Worm (Caenorhabditis elegans) whole organism, young adult: ENCODE data around the gene degl-2.

ENCODE experiments used
- B0336.3 ChIP-seq: fragments of 200-800 bp; sonication (Bioruptor generic); IDR thresholded peaks from 2 replicates; pipeline ENCODE4 v1.3.6; 2022; ENCODE audit warnings: missing genetic modification characterization, missing compliant biosample characterization
- C06A6.2 ChIP-seq: fragments of 200-800 bp; sonication (Bioruptor generic); conservative IDR thresholded peaks from 2 replicates; pipeline ENCODE4 v1.3.6; 2022; ENCODE audit warnings: missing genetic modification characterization, missing compliant biosample characterization
- C17E4.6 ChIP-seq: fragments of 200-800 bp; sonication (Bioruptor generic); IDR thresholded peaks from 2 replicates; pipeline ENCODE4 v1.3.6; 2022; ENCODE audit warnings: missing genetic modification reagents, missing genetic modification characterization, missing compliant biosample characterization
- F23B12.7 ChIP-seq: sonication (generic microtip); optimal IDR thresholded peaks from 2 replicates; lab custom pipeline; 2017; ENCODE audit warnings: missing genetic modification characterization, mild to moderate bottlenecking, missing compliant biosample characterization, antibody characterized with exemption, moderate library complexity; ENCODE audit not compliant: insufficient read depth
- F39B2.1 ChIP-seq: fragments of 200-800 bp; sonication (Bioruptor generic); IDR thresholded peaks from 2 replicates; pipeline ENCODE4 v1.3.6; 2022; ENCODE audit warnings: missing genetic modification reagents, missing genetic modification characterization, missing compliant biosample characterization
- T07F8.4 ChIP-seq: sonication (generic microtip); optimal IDR thresholded peaks from 2 replicates; lab custom pipeline; 2016; ENCODE audit warnings: mild to moderate bottlenecking, missing genetic modification characterization, moderate library complexity, missing compliant biosample characterization
- T26A5.8 ChIP-seq: sonication (generic microtip); optimal IDR thresholded peaks from 2 replicates; lab custom pipeline; 2016; ENCODE audit warnings: missing genetic modification characterization, missing compliant biosample characterization
- Y95B8A.8 ChIP-seq: fragments of 200-800 bp; sonication (Bioruptor generic); IDR thresholded peaks from 2 replicates; pipeline ENCODE4 v1.3.6; 2022; ENCODE audit warnings: missing genetic modification reagents, missing genetic modification characterization, missing compliant biosample characterization
- ZK185.1 ChIP-seq: sonication (generic microtip); optimal IDR thresholded peaks from 2 replicates; lab custom pipeline; 2016; ENCODE audit warnings: mild to moderate bottlenecking, missing genetic modification characterization, missing compliant biosample characterization; ENCODE audit not compliant: poor library complexity, severe bottlenecking
- ama-1 ChIP-seq, 3 experiments: fragments of 150-350 bp in 1 of 3; sonication (generic microtip) in 2 of 3; optimal IDR thresholded peaks; 2 replicates each; lab custom pipeline; 2014 to 2018; ENCODE audit warnings: missing biosample characterization in 2 of 3, missing genetic modification characterization in 2 of 3, missing genetic modification reagents in 2 of 3
- atf-7 ChIP-seq: sonication (generic microtip); optimal IDR thresholded peaks from 2 replicates; lab custom pipeline; 2017; ENCODE audit warnings: mild to moderate bottlenecking, missing genetic modification characterization, missing compliant biosample characterization
- athp-1 ChIP-seq: sonication (generic microtip); optimal IDR thresholded peaks from 2 replicates; lab custom pipeline; 2017; ENCODE audit warnings: mild to moderate bottlenecking, missing genetic modification characterization, missing compliant biosample characterization
- attf-5 ChIP-seq: fragments of 200-800 bp; sonication (Bioruptor generic); optimal IDR thresholded peaks from 2 replicates; lab custom pipeline; 2018; ENCODE audit warnings: mild to moderate bottlenecking, missing genetic modification characterization, missing compliant biosample characterization
- bed-2 ChIP-seq: fragments of 200-800 bp; sonication (Bioruptor generic); IDR thresholded peaks from 2 replicates; pipeline ENCODE4 v1.3.6; 2022; ENCODE audit warnings: missing genetic modification reagents, missing genetic modification characterization, missing compliant biosample characterization
- cebp-1 ChIP-seq, 2 experiments: fragments of 200-800 bp in 1 of 2; sonication (Bioruptor generic) in 1 of 2; sonication (generic microtip) in 1 of 2; IDR thresholded peaks in 1 of 2; optimal IDR thresholded peaks in 1 of 2; 2 replicates each; pipeline versions ENCODE4 v1.3.6 to Lab custom; 2017 to 2022; ENCODE audit warnings: missing compliant biosample characterization in 2 of 2, missing genetic modification characterization in 2 of 2, mild to moderate bottlenecking in 1 of 2, missing genetic modification reagents in 1 of 2, moderate library complexity in 1 of 2
- chd-7 ChIP-seq: sonication (generic microtip); optimal IDR thresholded peaks from 2 replicates; lab custom pipeline; 2016; ENCODE audit warnings: mild to moderate bottlenecking, missing genetic modification characterization, moderate library complexity, missing compliant biosample characterization
- dox-1 ChIP-seq: fragments of 200-800 bp; sonication (Bioruptor generic); IDR thresholded peaks from 2 replicates; pipeline ENCODE4 v1.3.6; 2022; ENCODE audit warnings: missing genetic modification reagents, missing genetic modification characterization, missing compliant biosample characterization
- efl-1 ChIP-seq: fragments of 150-350 bp; optimal IDR thresholded peaks from 2 replicates; lab custom pipeline; 2014; ENCODE audit warnings: missing biosample characterization, missing genetic modification reagents, missing genetic modification characterization
- egrh-3 ChIP-seq: fragments of 200-800 bp; sonication (Bioruptor generic); IDR thresholded peaks from 2 replicates; pipeline ENCODE4 v1.3.6; 2022; ENCODE audit warnings: missing genetic modification reagents, missing genetic modification characterization, missing compliant biosample characterization
- hmg-1.2 ChIP-seq: fragments of 200-800 bp; sonication (Bioruptor generic); IDR thresholded peaks from 2 replicates; pipeline ENCODE4 v1.3.6; 2022; ENCODE audit warnings: missing genetic modification reagents, missing genetic modification characterization, missing compliant biosample characterization
- hrde-1 ChIP-seq: sonication (generic microtip); optimal IDR thresholded peaks from 2 replicates; lab custom pipeline; 2016; ENCODE audit warnings: missing genetic modification characterization, mild to moderate bottlenecking, missing compliant biosample characterization, moderate library complexity, missing genotype, missing genetic modification reagents, borderline replicate concordance
- let-607 ChIP-seq, 2 experiments: fragments of 200-800 bp in 1 of 2; sonication (Bioruptor generic) in 1 of 2; sonication (generic microtip) in 1 of 2; optimal IDR thresholded peaks; 2 replicates each; lab custom pipeline; 2016 to 2018; ENCODE audit warnings: mild to moderate bottlenecking in 2 of 2, missing compliant biosample characterization in 2 of 2, missing genetic modification characterization in 2 of 2, moderate library complexity in 2 of 2, missing genotype in 1 of 2
- lin-26 ChIP-seq: fragments of 200-800 bp; sonication (Bioruptor generic); IDR thresholded peaks from 2 replicates; pipeline ENCODE4 v1.3.6; 2022; ENCODE audit warnings: missing genetic modification reagents, missing genetic modification characterization, missing compliant biosample characterization
- lin-35 ChIP-seq, 3 experiments: fragments of 150-350 bp in 2 of 3; sonication (generic microtip) in 1 of 3; optimal IDR thresholded peaks; 2 replicates each; lab custom pipeline; 2014 to 2018; ENCODE audit warnings: missing biosample characterization in 3 of 3, missing genetic modification characterization in 3 of 3, missing genetic modification reagents in 3 of 3
- lin-40 ChIP-seq: sonication (generic microtip); optimal IDR thresholded peaks from 2 replicates; lab custom pipeline; 2016; ENCODE audit warnings: missing genetic modification characterization, mild to moderate bottlenecking, missing compliant biosample characterization, missing genotype, missing genetic modification reagents
- lin-54 ChIP-seq: fragments of 200-800 bp; sonication (Bioruptor generic); optimal IDR thresholded peaks from 2 replicates; lab custom pipeline; 2018; ENCODE audit warnings: mild to moderate bottlenecking, missing genetic modification characterization, missing compliant biosample characterization
- madf-8 ChIP-seq: fragments of 200-800 bp; sonication (Bioruptor generic); conservative IDR thresholded peaks from 2 replicates; pipeline ENCODE4 v1.3.6; 2022; ENCODE audit warnings: missing genetic modification reagents, missing genetic modification characterization, missing compliant biosample characterization
- mcd-1 ChIP-seq: fragments of 200-800 bp; sonication (Bioruptor generic); IDR thresholded peaks from 2 replicates; pipeline ENCODE4 v1.3.6; 2022; ENCODE audit warnings: missing genetic modification reagents, missing genetic modification characterization, missing compliant biosample characterization
- nhr-120 ChIP-seq: fragments of 200-800 bp; sonication (Bioruptor generic); IDR thresholded peaks from 2 replicates; pipeline ENCODE4 v1.3.6; 2022; ENCODE audit warnings: missing genetic modification characterization, missing compliant biosample characterization
- nhr-80 ChIP-seq: sonication (generic microtip); optimal IDR thresholded peaks from 2 replicates; lab custom pipeline; 2016; ENCODE audit warnings: missing genetic modification characterization, missing compliant biosample characterization
- pha-4 ChIP-seq: fragments of 150-350 bp; sonication (generic microtip); optimal IDR thresholded peaks from 2 replicates; lab custom pipeline; 2014; ENCODE audit warnings: missing biosample characterization, missing genetic modification reagents, missing genetic modification characterization
- rcor-1 ChIP-seq: fragments of 200-800 bp; sonication (Bioruptor generic); IDR thresholded peaks from 2 replicates; pipeline ENCODE4 v1.3.6; 2022; ENCODE audit warnings: missing genetic modification reagents, missing genetic modification characterization, missing compliant biosample characterization
- snpc-4 ChIP-seq, 5 experiments: fragments of 150-350 bp in 1 of 5; sonication (generic microtip) in 4 of 5; optimal IDR thresholded peaks; 2 replicates each; lab custom pipeline; 2014 to 2018; ENCODE audit warnings: missing genetic modification characterization in 5 of 5, missing biosample characterization in 3 of 5, antibody characterized with exemption in 2 of 5, mild to moderate bottlenecking in 2 of 5, missing compliant biosample characterization in 2 of 5, missing genotype in 2 of 5, moderate library complexity in 2 of 5, missing genetic modification reagents in 1 of 5
- somi-1 ChIP-seq: fragments of 200-800 bp; sonication (Bioruptor generic); optimal IDR thresholded peaks from 2 replicates; lab custom pipeline; 2018; ENCODE audit warnings: mild to moderate bottlenecking, missing genetic modification characterization, missing compliant biosample characterization
- sptf-2 ChIP-seq: fragments of 200-800 bp; sonication (Bioruptor generic); optimal IDR thresholded peaks from 2 replicates; lab custom pipeline; 2018; ENCODE audit warnings: mild to moderate bottlenecking, missing genetic modification characterization, missing compliant biosample characterization
- tbp1 ChIP-seq: fragments of 200-800 bp; sonication (Bioruptor generic); optimal IDR thresholded peaks from 2 replicates; lab custom pipeline; 2018; ENCODE audit warnings: mild to moderate bottlenecking, missing genetic modification characterization, missing compliant biosample characterization
- tlf-1 ChIP-seq: fragments of 200-800 bp; sonication (Bioruptor generic); optimal IDR thresholded peaks from 2 replicates; lab custom pipeline; 2018; ENCODE audit warnings: mild to moderate bottlenecking, missing genetic modification characterization, missing compliant biosample characterization
- xnd-1 ChIP-seq: sonication (generic microtip); optimal IDR thresholded peaks from 2 replicates; lab custom pipeline; 2016; ENCODE audit warnings: missing genotype, missing genetic modification reagents, missing genetic modification characterization, missing compliant biosample characterization
- ztf-18 ChIP-seq: sonication (generic microtip); optimal IDR thresholded peaks from 2 replicates; lab custom pipeline; 2016; ENCODE audit warnings: missing genotype, mild to moderate bottlenecking, missing genetic modification characterization, missing compliant biosample characterization
- ztf-25 ChIP-seq: fragments of 200-800 bp; sonication (Bioruptor generic); IDR thresholded peaks from 2 replicates; pipeline ENCODE4 v1.3.6; 2022; ENCODE audit warnings: missing genetic modification reagents, missing genetic modification characterization, missing compliant biosample characterization

The degl-2 gene

ce11 chrIV:9669969-9670368, 26.7 kb downstream of the degl-2 start (continued):
- TF ChIP-seq ztf-18 (tag; lab: Kevin White, UChicago) (no peak), atf-7 (tag; lab: Kevin White, UChicago) (no peak), somi-1 (peak; percentile 31), efl-1 (no peak), ama-1 (optimal IDR thresholded peaks at IDR 0.05; lab: Kevin White, UChicago) (no peak), ama-1 (GFP tag; optimal IDR thresholded peaks at IDR 0.05; lab: Kevin White, UChicago) (no peak), athp-1 (no peak), F39B2.1 (no peak), ztf-25 (GFP tag; lab: Robert Waterston, UW) (no peak), sptf-2 (GFP tag; lab: Kevin White, UChicago) (no peak), rcor-1 (no peak), F23B12.7 (tag; lab: Kevin White, UChicago) (no peak), madf-8 (GFP tag; lab: Robert Waterston, UW) (no peak), hrde-1 (tag; lab: Kevin White, UChicago) (no peak), cebp-1 (GFP tag; IDR thresholded peaks at IDR 0.05; lab: Robert Waterston, UW) (no peak), cebp-1 (tag; optimal IDR thresholded peaks at IDR 0.05; lab: Kevin White, UChicago) (peak; percentile 36), bed-2 (GFP tag; lab: Robert Waterston, UW) (no peak), dox-1 (GFP tag; lab: Robert Waterston, UW) (no peak), mcd-1 (GFP tag; lab: Robert Waterston, UW) (0 out of 2 replicates have a peak, but pooled peaks have one; percentile 17), nhr-80 (tag; lab: Kevin White, UChicago) (no peak), C17E4.6 (GFP tag; lab: Robert Waterston, UW) (no peak), Y95B8A.8 (no peak), chd-7 (tag; lab: Kevin White, UChicago) (peak; percentile 55), T26A5.8 (tag; lab: Kevin White, UChicago) (no peak), lin-54 (no peak), ZK185.1 (tag; lab: Kevin White, UChicago) (no peak), xnd-1 (tag; lab: Kevin White, UChicago) (no peak), nhr-120 (GFP tag; lab: Robert Waterston, UW) (no peak)

DNA sequence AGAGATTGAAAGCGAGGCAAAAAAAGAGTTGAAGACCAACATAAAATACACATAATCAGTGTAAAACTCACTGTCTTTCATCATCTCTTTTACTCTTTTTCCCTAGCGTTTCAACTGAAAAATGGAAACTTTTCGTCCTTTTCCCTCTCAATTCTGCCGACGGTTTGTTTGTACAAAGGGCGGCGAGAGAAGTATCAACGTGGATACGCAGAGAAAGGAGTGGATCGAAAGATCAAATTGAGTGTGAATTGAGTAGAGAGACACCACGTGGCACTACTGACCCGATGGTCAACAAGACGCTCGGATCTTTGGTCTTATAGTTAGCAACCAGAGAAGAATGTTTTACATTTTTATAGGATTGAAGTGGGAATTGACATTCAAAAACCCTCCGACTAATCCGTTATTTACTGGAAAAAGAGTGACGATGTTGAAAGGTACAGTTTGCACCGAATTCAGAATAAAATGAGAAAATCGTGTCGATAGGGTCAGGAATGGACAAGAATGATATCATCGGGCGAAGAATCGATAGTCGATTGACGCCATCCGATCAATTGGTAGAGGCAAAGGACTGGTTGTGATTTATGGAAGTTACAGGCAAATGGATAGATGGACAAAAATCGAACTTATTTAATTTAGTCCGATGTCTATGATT, 27.8 kb downstream of the degl-2 start:
- peak; percentile 37 for TF ChIP-seq F23B12.7 (tag; lab: Kevin White, UChicago)
- no peak for TF ChIP-seq T07F8.4
- TF ChIP-seq snpc-4 (GFP tag; optimal IDR thresholded peaks at IDR 0.05; lab: Kevin White, UChicago), result no peak
- peak in 1 of 4 experiments; percentile 11 for TF ChIP-seq snpc-4 (tag; optimal IDR thresholded peaks at IDR 0.05; lab: Kevin White, UChicago)
- peak; percentile 35 for TF ChIP-seq attf-5
- peak; percentile 53 for TF ChIP-seq somi-1
- peak; percentile 67 for TF ChIP-seq lin-40 (tag; lab: Kevin White, UChicago)
- TF ChIP-seq let-607 (tag; optimal IDR thresholded peaks at IDR 0.05; lab: Kevin White, UChicago), result peak in 1 of 2 experiments; percentile 46
- peak; percentile 20 for TF ChIP-seq tlf-1 (GFP tag; lab: Kevin White, UChicago)
- TF ChIP-seq lin-26 (GFP tag; lab: Robert Waterston, UW), result no peak
- TF ChIP-seq cebp-1 (GFP tag; IDR thresholded peaks at IDR 0.05; lab: Robert Waterston, UW), result no peak
- peak; percentile 74 for TF ChIP-seq cebp-1 (tag; optimal IDR thresholded peaks at IDR 0.05; lab: Kevin White, UChicago)
- TF ChIP-seq tbp1 (GFP tag; lab: Kevin White, UChicago), result peak; percentile 23
- peak; percentile 76 for TF ChIP-seq pha-4
- TF ChIP-seq lin-35 (GFP tag; optimal IDR thresholded peaks at IDR 0.05; lab: Kevin White, UChicago), result peak in 1 of 3 experiments; percentile 10
- peak; percentile 26 for TF ChIP-seq ZK185.1 (tag; lab: Kevin White, UChicago)
- peak; percentile 10 for TF ChIP-seq lin-54
- 0 out of 2 replicates have a peak, but pooled peaks have one; percentile 46 for TF ChIP-seq C06A6.2 (GFP tag; lab: Robert Waterston, UW)
- TF ChIP-seq B0336.3 (GFP tag; lab: Robert Waterston, UW), result no peak
- TF ChIP-seq ztf-18 (tag; lab: Kevin White, UChicago), result no peak
- peak; percentile 88 for TF ChIP-seq nhr-80 (tag; lab: Kevin White, UChicago)
- no peak for TF ChIP-seq egrh-3 (GFP tag; lab: Robert Waterston, UW)
- TF ChIP-seq hmg-1.2, result peak; percentile 24; the same call in 1 of the 2 replicates
- peak; percentile 58 for TF ChIP-seq ama-1 (optimal IDR thresholded peaks at IDR 0.05; lab: Kevin White, UChicago)
- no peak for TF ChIP-seq ama-1 (GFP tag; optimal IDR thresholded peaks at IDR 0.05; lab: Kevin White, UChicago)
